Worm (Caenorhabditis elegans) whole organism, mixed stage, embryonic: Measurements from ENCODE around the gene phat-8.

Experiments used
- M03D4.4 ChIP-seq: sonication (generic microtip); optimal IDR thresholded peaks from 2 replicates; lab custom pipeline; 2017; ENCODE audit warnings: mild to moderate bottlenecking, missing genetic modification characterization, missing compliant biosample characterization
- bed-3 ChIP-seq: fragments of 200-800 bp; sonication (Bioruptor generic); optimal IDR thresholded peaks from 3 replicates; lab custom pipeline; 2018; ENCODE audit warnings: mild to moderate bottlenecking, missing genetic modification characterization, moderate library complexity, missing compliant biosample characterization
- blmp-1 ChIP-seq: fragments of 150-350 bp; optimal IDR thresholded peaks from 2 replicates; lab custom pipeline; 2014; ENCODE audit warnings: missing biosample characterization, missing genetic modification characterization
- ceh-39 ChIP-seq: fragments of 150-350 bp; optimal IDR thresholded peaks from 2 replicates; lab custom pipeline; 2014; ENCODE audit warnings: missing biosample characterization, missing genetic modification characterization
- ceh-43 ChIP-seq: fragments of 200-800 bp; sonication (Bioruptor generic); optimal IDR thresholded peaks from 2 replicates; lab custom pipeline; 2018; ENCODE audit warnings: mild to moderate bottlenecking, missing genetic modification characterization, moderate library complexity, missing compliant biosample characterization
- ceh-83 ChIP-seq: fragments of 200-800 bp; sonication (Bioruptor generic); optimal IDR thresholded peaks from 2 replicates; lab custom pipeline; 2018; ENCODE audit warnings: mild to moderate bottlenecking, missing genetic modification characterization, missing compliant biosample characterization
- ces-1 ChIP-seq: fragments of 150-350 bp; optimal IDR thresholded peaks from 2 replicates; lab custom pipeline; 2014; ENCODE audit warnings: missing biosample characterization, missing genetic modification reagents, missing genetic modification characterization
- cnd-1 ChIP-seq: fragments of 200-800 bp; sonication (Bioruptor generic); optimal IDR thresholded peaks from 2 replicates; lab custom pipeline; 2018; ENCODE audit warnings: mild to moderate bottlenecking, missing genetic modification characterization, missing compliant biosample characterization
- drap-1 ChIP-seq: fragments of 200-800 bp; sonication (Bioruptor generic); optimal IDR thresholded peaks from 3 replicates; lab custom pipeline; 2018; ENCODE audit warnings: mild to moderate bottlenecking, missing genetic modification characterization, missing compliant biosample characterization
- elt-1 ChIP-seq: sonication (generic microtip); optimal IDR thresholded peaks from 2 replicates; lab custom pipeline; 2017; ENCODE audit warnings: missing genetic modification characterization, mild to moderate bottlenecking, missing compliant biosample characterization, antibody characterized with exemption, moderate library complexity, borderline replicate concordance; ENCODE audit not compliant: insufficient read depth
- flh-1 ChIP-seq: fragments of 200-800 bp; sonication (Bioruptor generic); optimal IDR thresholded peaks from 2 replicates; lab custom pipeline; 2018; ENCODE audit warnings: mild to moderate bottlenecking, missing genetic modification characterization, moderate library complexity, missing compliant biosample characterization
- ham-2 ChIP-seq: fragments of 200-800 bp; sonication (Bioruptor generic); optimal IDR thresholded peaks from 2 replicates; lab custom pipeline; 2018; ENCODE audit warnings: mild to moderate bottlenecking, missing genetic modification characterization, missing compliant biosample characterization
- lin-13 ChIP-seq: fragments of 150-350 bp; optimal IDR thresholded peaks from 2 replicates; lab custom pipeline; 2014; ENCODE audit warnings: missing biosample characterization, missing genetic modification characterization
- lin-32 ChIP-seq: fragments of 200-800 bp; sonication (Bioruptor generic); optimal IDR thresholded peaks from 2 replicates; lab custom pipeline; 2018; ENCODE audit warnings: mild to moderate bottlenecking, missing genetic modification characterization, missing compliant biosample characterization
- lsy-2 ChIP-seq: fragments of 150-350 bp; optimal IDR thresholded peaks from 2 replicates; lab custom pipeline; 2014; ENCODE audit warnings: missing biosample characterization, missing genetic modification characterization
- mab-5 ChIP-seq: fragments of 150-350 bp; optimal IDR thresholded peaks from 2 replicates; lab custom pipeline; 2014; ENCODE audit warnings: missing biosample characterization, missing genetic modification characterization
- mep-1 ChIP-seq: fragments of 150-350 bp; optimal IDR thresholded peaks from 2 replicates; lab custom pipeline; 2017; ENCODE audit warnings: missing biosample characterization, missing genetic modification reagents, missing genetic modification characterization, inconsistent platforms
- nhr-12 ChIP-seq: fragments of 150-350 bp; optimal IDR thresholded peaks from 2 replicates; lab custom pipeline; 2014; ENCODE audit warnings: missing biosample characterization, missing genetic modification characterization
- nhr-2 ChIP-seq: fragments of 150-350 bp; optimal IDR thresholded peaks from 2 replicates; lab custom pipeline; 2014; ENCODE audit warnings: missing biosample characterization, missing genetic modification characterization
- nhr-237 ChIP-seq: fragments of 150-350 bp; optimal IDR thresholded peaks from 2 replicates; lab custom pipeline; 2014; ENCODE audit warnings: missing biosample characterization, missing genetic modification characterization
- nhr-28 ChIP-seq: fragments of 150-350 bp; optimal IDR thresholded peaks from 2 replicates; lab custom pipeline; 2014; ENCODE audit warnings: missing biosample characterization, missing genetic modification characterization
- nhr-76 ChIP-seq: sonication (generic microtip); optimal IDR thresholded peaks from 2 replicates; lab custom pipeline; 2017; ENCODE audit warnings: missing biosample characterization, missing genetic modification characterization
- pha-4 ChIP-seq: fragments of 150-350 bp; optimal IDR thresholded peaks from 2 replicates; lab custom pipeline; 2018; ENCODE audit warnings: missing biosample characterization, missing genetic modification reagents, missing genetic modification characterization
- sem-2 ChIP-seq: fragments of 200-800 bp; sonication (Bioruptor generic); optimal IDR thresholded peaks from 2 replicates; lab custom pipeline; 2018; ENCODE audit warnings: mild to moderate bottlenecking, missing genetic modification characterization, missing compliant biosample characterization
- snpc-4 ChIP-seq: fragments of 150-350 bp; optimal IDR thresholded peaks from 2 replicates; lab custom pipeline; 2014; ENCODE audit warnings: missing biosample characterization, missing genetic modification characterization
- sptf-1 ChIP-seq: sonication (generic microtip); optimal IDR thresholded peaks from 2 replicates; lab custom pipeline; 2017; ENCODE audit warnings: mild to moderate bottlenecking, missing genetic modification characterization, moderate library complexity, missing compliant biosample characterization
- tbx-8 ChIP-seq: fragments of 200-800 bp; sonication (Bioruptor generic); optimal IDR thresholded peaks from 2 replicates; lab custom pipeline; 2018; ENCODE audit warnings: mild to moderate bottlenecking, missing genetic modification characterization, moderate library complexity, missing compliant biosample characterization
- unc-120 ChIP-seq: sonication (generic microtip); optimal IDR thresholded peaks from 2 replicates; lab custom pipeline; 2017; ENCODE audit warnings: missing genetic modification characterization, missing compliant biosample characterization; ENCODE audit not compliant: poor library complexity, severe bottlenecking
- unc-39 ChIP-seq: fragments of 150-350 bp; optimal IDR thresholded peaks from 2 replicates; lab custom pipeline; 2014; ENCODE audit warnings: missing biosample characterization, missing genetic modification characterization
- zip-8 ChIP-seq: fragments of 150-350 bp; optimal IDR thresholded peaks from 2 replicates; lab custom pipeline; 2014; ENCODE audit warnings: missing biosample characterization, missing genetic modification characterization
- ztf-11 ChIP-seq: fragments of 150-350 bp; optimal IDR thresholded peaks from 2 replicates; lab custom pipeline; 2014; ENCODE audit warnings: missing biosample characterization, missing genetic modification characterization

phat-8 gene

ce11 chrII:12508650-12509049 lies 37.0 kb downstream of the phat-8 start, which contains the start of gene srh-67:
Gene srh-67, plus strand, starts transcription at chrII:12508950.
- TF ChIP-seq ceh-43 (no peak), lsy-2 (tag; lab: Kevin White, UChicago) (no peak), lin-32 (GFP tag; lab: Kevin White, UChicago) (no peak), ces-1 (no peak)

ce11 chrII:12511866-12512265 lies 40.3 kb downstream of the phat-8 start, which contains the start of gene srh-73:
Gene srh-73, plus strand, starts transcription at chrII:12512166.
- TF ChIP-seq drap-1 = no peak
- TF ChIP-seq, all 35 proteins: peak for 0

ce11 chrII:12514620-12515019 lies 43.0 kb downstream of the phat-8 start, which contains the start of gene srh-69:
Gene srh-69, minus strand, starts transcription at chrII:12514720.
- TF ChIP-seq pha-4 (tag; lab: Kevin White, UChicago) (no peak), blmp-1 (tag; lab: Kevin White, UChicago) (no peak), zip-8 (no peak), ceh-43 (no peak), sem-2 (GFP tag; lab: Kevin White, UChicago) (no peak), M03D4.4 (tag; lab: Kevin White, UChicago) (no peak), ceh-39 (no peak), lin-32 (GFP tag; lab: Kevin White, UChicago) (no peak), ham-2 (GFP tag; lab: Kevin White, UChicago) (no peak), ceh-83 (GFP tag; lab: Kevin White, UChicago) (no peak), nhr-12 (tag; lab: Kevin White, UChicago) (no peak), unc-120 (tag; lab: Kevin White, UChicago) (no peak), elt-1 (tag; lab: Kevin White, UChicago) (no peak), snpc-4 (tag; lab: Kevin White, UChicago) (no peak), drap-1 (no peak), nhr-237 (no peak), sptf-1 (tag; lab: Kevin White, UChicago) (no peak), flh-1 (GFP tag; lab: Kevin White, UChicago) (no peak)

ce11 chrII:12516313-12516712 lies 44.7 kb downstream of the phat-8 start, which contains the start of gene srh-61:
Gene srh-61, minus strand, starts transcription at chrII:12516413.
- TF ChIP-seq ceh-83 (GFP tag; lab: Kevin White, UChicago) (no peak), ztf-11 (tag; lab: Kevin White, UChicago) (no peak), zip-8 (no peak), cnd-1 (tag; lab: Kevin White, UChicago) (no peak), blmp-1 (tag; lab: Kevin White, UChicago) (no peak), flh-1 (GFP tag; lab: Kevin White, UChicago) (no peak), lin-13 (tag; lab: Kevin White, UChicago) (no peak), unc-39 (tag; lab: Kevin White, UChicago) (no peak), ceh-43 (no peak), lin-32 (GFP tag; lab: Kevin White, UChicago) (no peak), drap-1 (no peak), mep-1 (no peak), nhr-76 (tag; lab: Kevin White, UChicago) (no peak), nhr-2 (tag; lab: Kevin White, UChicago) (no peak), nhr-28 (tag; lab: Kevin White, UChicago) (no peak), sem-2 (GFP tag; lab: Kevin White, UChicago) (no peak), mab-5 (tag; lab: Kevin White, UChicago) (no peak), tbx-8 (GFP tag; lab: Kevin White, UChicago) (no peak)

ce11 chrII:12518008-12518407 lies 46.4 kb downstream of the phat-8 start:
- TF ChIP-seq unc-120 (tag; lab: Kevin White, UChicago) = no peak
- TF ChIP-seq, all 35 proteins: peak for 0

ce11 chrII:12518809-12519344 lies 47.3 kb downstream of the phat-8 start, which contains the start of gene srh-70:
Gene srh-70, minus strand, starts transcription at chrII:12518859.
- TF ChIP-seq bed-3 (GFP tag; lab: Kevin White, UChicago) = no peak
- TF ChIP-seq ceh-83 (GFP tag; lab: Kevin White, UChicago) = no peak
